Worm (Caenorhabditis elegans) whole organism, L1 larva: ENCODE results near the gene cgt-3.

ENCODE experiments used
- C16A3.4 ChIP-seq: fragments of 150-350 bp; optimal IDR thresholded peaks from 2 replicates; lab custom pipeline; 2014; ENCODE audit warnings: missing biosample characterization, missing genetic modification characterization
- F16B12.6 ChIP-seq: fragments of 150-350 bp; optimal IDR thresholded peaks from 2 replicates; lab custom pipeline; 2014; ENCODE audit warnings: missing biosample characterization, missing genetic modification characterization
- Y116A8C.19 ChIP-seq: sonication (generic microtip); optimal IDR thresholded peaks from 2 replicates; lab custom pipeline; 2016; ENCODE audit warnings: missing compliant biosample characterization, missing genetic modification characterization, borderline replicate concordance
- ceh-63 ChIP-seq: fragments of 200-800 bp; sonication (Bioruptor generic); optimal IDR thresholded peaks from 2 replicates; lab custom pipeline; 2018; ENCODE audit warnings: mild to moderate bottlenecking, missing genetic modification characterization, missing compliant biosample characterization
- ceh-8 ChIP-seq: fragments of 200-800 bp; sonication (Bioruptor generic); optimal IDR thresholded peaks from 2 replicates; lab custom pipeline; 2018; ENCODE audit warnings: mild to moderate bottlenecking, missing genetic modification characterization, moderate library complexity, missing compliant biosample characterization
- dpl-1 ChIP-seq, 3 experiments: fragments of 150-350 bp in 2 of 3; sonication (generic microtip) in 1 of 3; optimal IDR thresholded peaks; 2 replicates each; lab custom pipeline; 2014 to 2017; ENCODE audit warnings: missing biosample characterization in 3 of 3, missing genetic modification characterization in 3 of 3, missing genetic modification reagents in 3 of 3
- dsc-1 ChIP-seq: sonication (generic microtip); optimal IDR thresholded peaks from 2 replicates; lab custom pipeline; 2016; ENCODE audit warnings: mild to moderate bottlenecking, missing genetic modification characterization, missing compliant biosample characterization
- egl-13 ChIP-seq: sonication (generic microtip); optimal IDR thresholded peaks from 2 replicates; lab custom pipeline; 2016; ENCODE audit warnings: missing genotype, missing genetic modification reagents, missing genetic modification characterization, missing compliant biosample characterization
- fkh-10 ChIP-seq: sonication (generic microtip); optimal IDR thresholded peaks from 2 replicates; lab custom pipeline; 2017; ENCODE audit warnings: missing biosample characterization, missing genetic modification reagents, missing genetic modification characterization
- fkh-4 ChIP-seq: sonication (generic microtip); optimal IDR thresholded peaks from 2 replicates; lab custom pipeline; 2016; ENCODE audit warnings: missing compliant biosample characterization, missing genetic modification characterization, borderline replicate concordance
- fkh-8 ChIP-seq: sonication (generic microtip); optimal IDR thresholded peaks from 2 replicates; lab custom pipeline; 2016; ENCODE audit warnings: mild to moderate bottlenecking, missing genetic modification characterization, missing compliant biosample characterization
- fos-1 ChIP-seq: fragments of 150-350 bp; optimal IDR thresholded peaks from 2 replicates; lab custom pipeline; 2014; ENCODE audit warnings: missing biosample characterization, missing genetic modification characterization
- grh-1 ChIP-seq: fragments of 200-800 bp; sonication (Bioruptor generic); IDR thresholded peaks from 2 replicates; pipeline ENCODE4 v1.3.6; 2022; ENCODE audit warnings: missing genetic modification reagents, missing genetic modification characterization, missing compliant biosample characterization
- lin-13 ChIP-seq: fragments of 150-350 bp; optimal IDR thresholded peaks from 2 replicates; lab custom pipeline; 2014; ENCODE audit warnings: missing biosample characterization, missing genetic modification reagents, missing genetic modification characterization
- lin-14 ChIP-seq: fragments of 200-800 bp; sonication (Bioruptor generic); optimal IDR thresholded peaks from 2 replicates; lab custom pipeline; 2018; ENCODE audit warnings: mild to moderate bottlenecking, missing genetic modification characterization, moderate library complexity, missing compliant biosample characterization
- lin-15B ChIP-seq: fragments of 150-350 bp; sonication (generic microtip); optimal IDR thresholded peaks from 3 replicates; lab custom pipeline; 2014; ENCODE audit warnings: missing biosample characterization, missing genetic modification characterization
- lin-35 ChIP-seq, 2 experiments: fragments of 150-350 bp; optimal IDR thresholded peaks; 2 replicates each; lab custom pipeline; 2014; ENCODE audit warnings: missing biosample characterization in 2 of 2, missing genetic modification characterization in 2 of 2, missing genetic modification reagents in 2 of 2
- lsy-2 ChIP-seq, 2 experiments: fragments of 150-350 bp; optimal IDR thresholded peaks; 2 replicates each; lab custom pipeline; 2014; ENCODE audit warnings: missing biosample characterization in 2 of 2, missing genetic modification characterization in 2 of 2
- mab-9 ChIP-seq: fragments of 200-800 bp; sonication (Bioruptor generic); IDR thresholded peaks from 2 replicates; pipeline ENCODE4 v1.3.6; 2022; ENCODE audit warnings: missing genetic modification reagents, missing genetic modification characterization, missing compliant biosample characterization
- mdl-1 ChIP-seq, 2 experiments: fragments of 150-350 bp; optimal IDR thresholded peaks; 2 replicates each; lab custom pipeline; 2014 to 2017; ENCODE audit warnings: missing biosample characterization in 2 of 2, missing genetic modification characterization in 2 of 2, inconsistent platforms in 1 of 2
- mep-1 ChIP-seq: fragments of 150-350 bp; optimal IDR thresholded peaks from 2 replicates; lab custom pipeline; 2014; ENCODE audit warnings: missing biosample characterization, missing genetic modification characterization
- nhr-12 ChIP-seq: sonication (generic microtip); optimal IDR thresholded peaks from 2 replicates; lab custom pipeline; 2017; ENCODE audit warnings: missing biosample characterization, missing genetic modification characterization
- nhr-237 ChIP-seq: fragments of 150-350 bp; optimal IDR thresholded peaks from 2 replicates; lab custom pipeline; 2014; ENCODE audit warnings: missing biosample characterization, missing genetic modification characterization
- nhr-28 ChIP-seq: fragments of 150-350 bp; optimal IDR thresholded peaks from 2 replicates; lab custom pipeline; 2014; ENCODE audit warnings: missing biosample characterization, missing genetic modification characterization
- nhr-47 ChIP-seq: sonication (generic microtip); optimal IDR thresholded peaks from 2 replicates; lab custom pipeline; 2016; ENCODE audit warnings: mild to moderate bottlenecking, missing genetic modification characterization, moderate library complexity, missing compliant biosample characterization
- nhr-71 ChIP-seq: sonication (generic microtip); optimal IDR thresholded peaks from 2 replicates; lab custom pipeline; 2016; ENCODE audit warnings: mild to moderate bottlenecking, missing genetic modification characterization, moderate library complexity, missing compliant biosample characterization
- nhr-76 ChIP-seq: sonication (generic microtip); optimal IDR thresholded peaks from 2 replicates; lab custom pipeline; 2017; ENCODE audit warnings: missing biosample characterization, missing genetic modification characterization
- nhr-85 ChIP-seq: sonication (generic microtip); peaks from one replicate; lab custom pipeline; 2016; ENCODE audit warnings: missing genetic modification characterization, inconsistent platforms, missing compliant biosample characterization
- pax-3 ChIP-seq: fragments of 200-800 bp; sonication (Bioruptor generic); optimal IDR thresholded peaks from 2 replicates; lab custom pipeline; 2018; ENCODE audit warnings: mild to moderate bottlenecking, missing genetic modification characterization, moderate library complexity, missing compliant biosample characterization
- pqm-1 ChIP-seq: sonication (generic microtip); optimal IDR thresholded peaks from 3 replicates; lab custom pipeline; 2017; ENCODE audit warnings: missing biosample characterization, missing genetic modification characterization
- skn-1 ChIP-seq: fragments of 150-350 bp; optimal IDR thresholded peaks from 2 replicates; lab custom pipeline; 2014; ENCODE audit warnings: missing biosample characterization, missing genetic modification characterization
- snpc-4 ChIP-seq: fragments of 150-350 bp; optimal IDR thresholded peaks from 2 replicates; lab custom pipeline; 2014; ENCODE audit warnings: missing biosample characterization, missing genetic modification characterization
- snu-23 ChIP-seq: sonication (generic microtip); optimal IDR thresholded peaks from 2 replicates; lab custom pipeline; 2016; ENCODE audit warnings: missing genetic modification characterization, missing compliant biosample characterization
- sox-4 ChIP-seq: sonication (generic microtip); optimal IDR thresholded peaks from 2 replicates; lab custom pipeline; 2016; ENCODE audit warnings: missing genetic modification characterization, missing compliant biosample characterization
- sptf-1 ChIP-seq: fragments of 150-350 bp; optimal IDR thresholded peaks from 2 replicates; lab custom pipeline; 2014; ENCODE audit warnings: missing biosample characterization, missing genetic modification characterization
- swsn-7 ChIP-seq: sonication (generic microtip); optimal IDR thresholded peaks from 2 replicates; lab custom pipeline; 2016; ENCODE audit warnings: missing genetic modification characterization, missing compliant biosample characterization
- tbx-2 ChIP-seq: sonication (generic microtip); optimal IDR thresholded peaks from 2 replicates; lab custom pipeline; 2016; ENCODE audit warnings: missing genetic modification characterization, missing compliant biosample characterization
- tlp-1 ChIP-seq: fragments of 150-350 bp; optimal IDR thresholded peaks from 2 replicates; lab custom pipeline; 2014; ENCODE audit warnings: missing biosample characterization, missing genetic modification characterization
- unc-130 ChIP-seq: fragments of 150-350 bp; optimal IDR thresholded peaks from 2 replicates; lab custom pipeline; 2017; ENCODE audit warnings: missing biosample characterization, missing genetic modification characterization, inconsistent platforms
- unc-86 ChIP-seq: sonication (generic microtip); optimal IDR thresholded peaks from 2 replicates; lab custom pipeline; 2016; ENCODE audit warnings: missing genetic modification characterization, missing compliant biosample characterization
- unc-98 ChIP-seq: fragments of 200-800 bp; sonication (Bioruptor generic); IDR thresholded peaks from 2 replicates; pipeline ENCODE4 v1.3.6; 2022; ENCODE audit warnings: missing genetic modification characterization, missing compliant biosample characterization
- zag-1 ChIP-seq: fragments of 150-350 bp; optimal IDR thresholded peaks from 2 replicates; lab custom pipeline; 2014; ENCODE audit warnings: missing biosample characterization, missing genetic modification characterization
- zip-4 ChIP-seq: fragments of 200-800 bp; sonication (Bioruptor generic); optimal IDR thresholded peaks from 2 replicates; lab custom pipeline; 2018; ENCODE audit warnings: mild to moderate bottlenecking, missing genetic modification characterization, moderate library complexity, missing compliant biosample characterization
- ztf-11 ChIP-seq, 2 experiments: sonication (generic microtip); optimal IDR thresholded peaks; 2 replicates each; lab custom pipeline; 2016 to 2017; ENCODE audit warnings: missing genetic modification characterization in 2 of 2, missing biosample characterization in 1 of 2, missing compliant biosample characterization in 1 of 2
- ztf-4 ChIP-seq: fragments of 150-350 bp; optimal IDR thresholded peaks from 2 replicates; lab custom pipeline; 2014; ENCODE audit warnings: missing biosample characterization, missing genetic modification characterization

Gene cgt-3

DNA sequence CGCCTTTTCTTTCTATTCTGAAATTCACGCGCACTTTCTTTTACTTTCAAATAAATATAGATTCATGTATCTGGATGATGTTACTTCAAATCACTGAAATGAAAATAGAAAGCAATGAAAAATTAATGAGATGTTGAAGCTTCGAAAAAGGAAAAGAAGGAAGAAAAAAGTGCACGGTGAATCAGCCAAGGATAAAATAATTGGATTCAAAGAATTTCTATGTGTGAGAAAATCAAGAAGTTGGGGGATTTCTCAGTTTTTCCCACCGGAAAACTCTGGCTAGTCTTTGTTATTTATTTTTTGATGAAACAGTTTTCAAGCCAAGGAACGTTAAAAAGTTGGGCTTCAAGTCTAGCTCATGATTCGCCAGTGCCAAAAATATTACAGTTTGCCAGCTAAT is 40.6 kb downstream of the cgt-3 start:
- TF ChIP-seq pqm-1 (tag; lab: Kevin White, UChicago): no peak
- peak; percentile 20 for TF ChIP-seq dsc-1 (tag; lab: Kevin White, UChicago)
- no peak for TF ChIP-seq tbx-2 (tag; lab: Kevin White, UChicago)
- no peak for TF ChIP-seq ztf-11 (tag; optimal IDR thresholded peaks at IDR 0.05; lab: Kevin White, UChicago)
- TF ChIP-seq nhr-28: no peak
- no peak for TF ChIP-seq C16A3.4 (tag; lab: Kevin White, UChicago)
- TF ChIP-seq tlp-1 (tag; lab: Kevin White, UChicago): no peak
- TF ChIP-seq zip-4 (GFP tag; lab: Kevin White, UChicago): no peak
- no peak for TF ChIP-seq Y116A8C.19
- no peak for TF ChIP-seq fkh-8
- peak; percentile 22 for TF ChIP-seq egl-13 (tag; lab: Kevin White, UChicago)
- no peak for TF ChIP-seq nhr-237 (tag; lab: Kevin White, UChicago)
- peak; percentile 6 for TF ChIP-seq nhr-71 (tag; lab: Kevin White, UChicago)
- no peak for TF ChIP-seq ceh-8 (GFP tag; lab: Kevin White, UChicago)
- TF ChIP-seq snu-23 (GFP tag; lab: Kevin White, UChicago): no peak
- no peak for TF ChIP-seq lin-15B (tag; lab: Kevin White, UChicago)
- no peak for TF ChIP-seq mab-9 (GFP tag; lab: Robert Waterston, UW)
- TF ChIP-seq ztf-4: no peak
- TF ChIP-seq lin-13 (GFP tag; lab: Kevin White, UChicago): no peak
- TF ChIP-seq zag-1: no peak
- TF ChIP-seq, all 84 proteins: peak for 3

DNA sequence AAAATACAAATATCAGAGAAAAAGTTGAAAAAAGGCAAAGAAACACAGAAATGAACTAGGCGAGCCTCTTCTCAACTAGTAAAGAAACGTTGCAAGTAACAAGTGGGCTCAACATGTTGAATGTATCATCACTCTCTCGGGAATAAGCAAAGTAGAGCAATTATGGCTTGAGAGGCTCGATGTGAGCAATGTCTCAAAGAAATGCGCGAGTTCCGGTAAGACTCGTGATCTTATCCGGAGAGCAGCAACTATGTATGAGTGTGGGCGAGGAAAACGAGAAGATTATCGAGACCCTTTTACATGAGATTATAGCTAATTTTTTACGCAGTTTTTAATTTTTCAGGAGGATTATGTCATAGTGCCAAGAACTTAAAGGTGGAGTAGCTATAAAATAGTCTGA is 41.1 kb downstream of the cgt-3 start:
- TF ChIP-seq lin-14 (peak; percentile 64), nhr-85 (no peak), nhr-76 (tag; lab: Kevin White, UChicago) (no peak), swsn-7 (tag; lab: Kevin White, UChicago) (peak; percentile 11), fkh-8 (peak; percentile 38), lsy-2 (tag; optimal IDR thresholded peaks at IDR 0.05; lab: Kevin White, UChicago) (peak in 1 of 2 experiments; percentile 27), nhr-47 (tag; lab: Kevin White, UChicago) (peak; percentile 57), ceh-8 (GFP tag; lab: Kevin White, UChicago) (peak; percentile 28), dsc-1 (tag; lab: Kevin White, UChicago) (peak; percentile 73), fos-1 (tag; lab: Kevin White, UChicago) (no peak), unc-86 (tag; lab: Kevin White, UChicago) (peak; percentile 28)

DNA sequence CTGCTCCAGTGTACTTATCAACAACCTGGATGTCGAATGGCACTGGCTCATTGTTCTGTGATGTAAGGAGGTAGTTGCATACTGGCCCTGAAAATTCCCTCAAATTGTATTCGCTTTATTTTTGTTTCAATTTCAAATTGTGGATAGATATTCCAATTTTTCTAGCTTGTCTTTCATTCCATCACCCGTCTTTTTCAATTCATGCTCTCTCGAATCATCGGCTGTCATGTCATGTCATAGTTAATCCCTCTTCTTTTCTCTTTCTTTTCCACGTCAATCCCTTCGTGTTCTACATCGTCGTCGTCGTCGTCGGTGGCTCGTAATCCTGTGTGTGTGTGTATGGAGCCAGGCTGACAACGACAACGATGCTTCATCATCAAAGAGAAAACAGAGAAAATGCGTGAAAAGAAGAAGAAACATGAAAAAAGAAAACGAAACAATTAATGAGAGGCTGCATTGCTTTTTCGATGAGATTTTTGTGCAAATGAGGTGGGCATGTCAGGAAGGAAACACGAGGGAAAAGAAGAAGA is 44.6 kb downstream of the cgt-3 start:
- no peak for TF ChIP-seq snpc-4 (tag; lab: Kevin White, UChicago)
- TF ChIP-seq sptf-1 (tag; lab: Kevin White, UChicago): no peak
- no peak for TF ChIP-seq tlp-1 (tag; lab: Kevin White, UChicago)
- peak; percentile 2 for TF ChIP-seq pax-3
- TF ChIP-seq fkh-10 (GFP tag; lab: Kevin White, UChicago): peak; percentile 6
- peak; percentile 74 for TF ChIP-seq lin-14
- TF ChIP-seq nhr-47 (tag; lab: Kevin White, UChicago): no peak
- peak; percentile 40 for TF ChIP-seq nhr-71 (tag; lab: Kevin White, UChicago)
- no peak for TF ChIP-seq mep-1 (tag; lab: Kevin White, UChicago)
- TF ChIP-seq egl-13 (tag; lab: Kevin White, UChicago): peak; percentile 40
- TF ChIP-seq F16B12.6 (tag; lab: Kevin White, UChicago): no peak
- TF ChIP-seq mdl-1 (tag; optimal IDR thresholded peaks at IDR 0.05; lab: Kevin White, UChicago): no peak
- TF ChIP-seq unc-86 (tag; lab: Kevin White, UChicago): peak; percentile 45
- TF ChIP-seq nhr-12 (tag; lab: Kevin White, UChicago): no peak
- TF ChIP-seq ceh-63 (GFP tag; lab: Kevin White, UChicago): no peak
- TF ChIP-seq fkh-4: no peak
- no peak for TF ChIP-seq unc-130 (tag; lab: Kevin White, UChicago)
- peak in 1 of 2 experiments; percentile 29 for TF ChIP-seq lsy-2 (tag; optimal IDR thresholded peaks at IDR 0.05; lab: Kevin White, UChicago)
- no peak for TF ChIP-seq lin-35 (GFP tag; optimal IDR thresholded peaks at IDR 0.05; lab: Kevin White, UChicago)
- peak; percentile 20 for TF ChIP-seq ztf-4
- TF ChIP-seq dsc-1 (tag; lab: Kevin White, UChicago): peak; percentile 78
- TF ChIP-seq sox-4: peak; percentile 4
- no peak for TF ChIP-seq dpl-1 (GFP tag; optimal IDR thresholded peaks at IDR 0.05; lab: Kevin White, UChicago)
- TF ChIP-seq skn-1: no peak
- TF ChIP-seq grh-1 (GFP tag; lab: Robert Waterston, UW): no peak
- no peak for TF ChIP-seq unc-98
- no peak for TF ChIP-seq nhr-85
- peak; percentile 4 for TF ChIP-seq fkh-8
